Worm (Caenorhabditis elegans) whole organism, young adult: ENCODE data around the gene lin-33.

Experiments used
- C17E4.6 ChIP-seq: fragments of 200-800 bp; sonication (Bioruptor generic); IDR thresholded peaks from 2 replicates; pipeline ENCODE4 v1.3.6; 2022; ENCODE audit warnings: missing genetic modification reagents, missing genetic modification characterization, missing compliant biosample characterization
- F37B4.10 ChIP-seq: fragments of 200-800 bp; sonication (Bioruptor generic); IDR thresholded peaks from 2 replicates; pipeline ENCODE4 v1.3.6; 2022; ENCODE audit warnings: missing genetic modification characterization, missing compliant biosample characterization
- F49E8.2 ChIP-seq: sonication (generic microtip); optimal IDR thresholded peaks from 3 replicates; lab custom pipeline; 2017; ENCODE audit warnings: missing genetic modification characterization, mild to moderate bottlenecking, missing compliant biosample characterization, antibody characterized with exemption, moderate library complexity; ENCODE audit not compliant: insufficient read depth
- ceh-58 ChIP-seq: fragments of 200-800 bp; sonication (Bioruptor generic); IDR thresholded peaks from 2 replicates; pipeline ENCODE4 v1.3.6; 2022; ENCODE audit warnings: missing genetic modification characterization, missing compliant biosample characterization
- ceh-79 ChIP-seq: sonication (generic microtip); optimal IDR thresholded peaks from 2 replicates; lab custom pipeline; 2017; ENCODE audit warnings: mild to moderate bottlenecking, missing genetic modification characterization, missing compliant biosample characterization
- ets-4 ChIP-seq: fragments of 200-800 bp; sonication (Bioruptor generic); optimal IDR thresholded peaks from 2 replicates; lab custom pipeline; 2018; ENCODE audit warnings: mild to moderate bottlenecking, missing genetic modification characterization, missing compliant biosample characterization
- him-1 ChIP-seq: sonication (generic microtip); optimal IDR thresholded peaks from 2 replicates; lab custom pipeline; 2016; ENCODE audit warnings: missing genotype, missing genetic modification reagents, missing genetic modification characterization, missing compliant biosample characterization
- nhr-80 ChIP-seq: sonication (generic microtip); optimal IDR thresholded peaks from 2 replicates; lab custom pipeline; 2016; ENCODE audit warnings: missing genetic modification characterization, missing compliant biosample characterization
- zfh-2 ChIP-seq: fragments of 200-800 bp; sonication (Bioruptor generic); conservative IDR thresholded peaks from 2 replicates; pipeline ENCODE4 v1.3.6; 2022; ENCODE audit warnings: missing genetic modification reagents, missing genetic modification characterization, missing compliant biosample characterization

ce11 chrIV:5947555-5948151 is 17.2 kb downstream of the lin-33 start, which contains the start of gene rps-25:
- TF ChIP-seq C17E4.6 (GFP tag; lab: Robert Waterston, UW) (no peak), ceh-58 (GFP tag; lab: Robert Waterston, UW) (no peak), F49E8.2 (tag; lab: Kevin White, UChicago) (peak; percentile 62), ets-4 (no peak), zfh-2 (GFP tag; lab: Robert Waterston, UW) (no peak), him-1 (tag; lab: Kevin White, UChicago) (no peak), ceh-79 (tag; lab: Kevin White, UChicago) (no peak), nhr-80 (peak; percentile 7), F37B4.10 (GFP tag; lab: Robert Waterston, UW) (no peak)
